Fruit fly (Drosophila melanogaster) whole organism, embryonic: ENCODE data around the gene CkIIalpha-i3.

Experiments used
- ATbp ChIP-seq: fragments of 200-800 bp; sonication (Bioruptor generic); optimal IDR thresholded peaks from 2 replicates; lab custom pipeline; 2017; ENCODE audit warnings: missing biosample characterization, mild to moderate bottlenecking, missing genetic modification characterization, missing genetic modification reagents
- Atf3 ChIP-seq: fragments of 200-800 bp; sonication (Bioruptor generic); optimal IDR thresholded peaks from 3 replicates; lab custom pipeline; 2016; ENCODE audit warnings: missing biosample characterization, missing genetic modification characterization
- B-H2 ChIP-seq: fragments of 200-800 bp; sonication (Bioruptor generic); optimal IDR thresholded peaks from 2 replicates; lab custom pipeline; 2018; ENCODE audit warnings: missing biosample characterization, mild to moderate bottlenecking, missing genetic modification characterization
- CG11093 ChIP-seq: fragments of 200-800 bp; sonication (Bioruptor generic); IDR thresholded peaks from 3 replicates; pipeline ENCODE4 v1.3.6; 2022; ENCODE audit warnings: missing biosample characterization, missing genetic modification characterization
- CG11247 ChIP-seq: fragments of 200-800 bp; sonication (Bioruptor generic); IDR thresholded peaks from 2 replicates; pipeline ENCODE4 v1.3.6; 2022; ENCODE audit warnings: missing biosample characterization, missing genetic modification characterization
- CG12219 ChIP-seq: fragments of 200-800 bp; sonication (Bioruptor generic); optimal IDR thresholded peaks from 3 replicates; lab custom pipeline; 2018; ENCODE audit warnings: missing biosample characterization, mild to moderate bottlenecking, missing genetic modification characterization
- CG12299 ChIP-seq: fragments of 200-800 bp; sonication (Bioruptor generic); optimal IDR thresholded peaks from 2 replicates; lab custom pipeline; 2018; ENCODE audit warnings: missing biosample characterization, mild to moderate bottlenecking, missing genetic modification characterization
- CG12391 ChIP-seq: fragments of 200-800 bp; sonication (Bioruptor generic); optimal IDR thresholded peaks from 3 replicates; lab custom pipeline; 2018; ENCODE audit warnings: missing biosample characterization, mild to moderate bottlenecking, missing genetic modification characterization, moderate library complexity
- CG13287 ChIP-seq: fragments of 200-800 bp; sonication (Bioruptor generic); IDR thresholded peaks from 2 replicates; pipeline ENCODE4 v1.3.6; 2022; ENCODE audit warnings: missing biosample characterization, missing genetic modification characterization; ENCODE audit not compliant: partially characterized antibody
- CG16815 ChIP-seq: fragments of 200-800 bp; sonication (Bioruptor generic); optimal IDR thresholded peaks from 3 replicates; lab custom pipeline; 2017; ENCODE audit warnings: missing biosample characterization, mild to moderate bottlenecking, missing genetic modification characterization
- CG2199 ChIP-seq: fragments of 200-800 bp; sonication (Bioruptor generic); IDR thresholded peaks from 3 replicates; pipeline ENCODE4 v1.3.6; 2022; ENCODE audit warnings: missing biosample characterization, missing genetic modification characterization
- CG34224 ChIP-seq: fragments of 200-800 bp; sonication (Bioruptor generic); IDR thresholded peaks from 3 replicates; pipeline ENCODE4 v1.3.6; 2022; ENCODE audit warnings: missing biosample characterization, missing genetic modification characterization; ENCODE audit not compliant: partially characterized antibody
- CG4404 ChIP-seq: fragments of 200-800 bp; sonication (Bioruptor generic); IDR thresholded peaks from 2 replicates; pipeline ENCODE4 v1.3.6; 2022; ENCODE audit warnings: missing biosample characterization, missing genetic modification characterization
- CG4424 ChIP-seq: fragments of 200-800 bp; sonication (Bioruptor generic); optimal IDR thresholded peaks from 3 replicates; lab custom pipeline; 2016; ENCODE audit warnings: missing biosample characterization, missing genetic modification characterization
- CG6254 ChIP-seq: fragments of 200-800 bp; sonication (Bioruptor generic); optimal IDR thresholded peaks from 3 replicates; lab custom pipeline; 2017; ENCODE audit warnings: mild to moderate bottlenecking, missing biosample characterization, missing genetic modification reagents, missing genetic modification characterization
- CG6683 ChIP-seq: fragments of 200-800 bp; sonication (Bioruptor generic); optimal IDR thresholded peaks from 2 replicates; lab custom pipeline; 2017; ENCODE audit warnings: missing biosample characterization, mild to moderate bottlenecking, missing genetic modification characterization, missing genetic modification reagents
- CG7928 ChIP-seq: fragments of 200-800 bp; sonication (Bioruptor generic); optimal IDR thresholded peaks from 2 replicates; lab custom pipeline; 2017; ENCODE audit warnings: missing biosample characterization, mild to moderate bottlenecking, missing genetic modification characterization
- CkIIα-i1 ChIP-seq: fragments of 200-800 bp; sonication (Bioruptor generic); IDR thresholded peaks from 2 replicates; pipeline ENCODE4 v1.3.6; 2022; ENCODE audit warnings: missing biosample characterization, missing genetic modification characterization
- D19B ChIP-seq: fragments of 200-800 bp; sonication (Bioruptor generic); optimal IDR thresholded peaks from 2 replicates; lab custom pipeline; 2017; ENCODE audit warnings: missing biosample characterization, mild to moderate bottlenecking, missing genetic modification characterization
- Dad ChIP-seq: fragments of 200-800 bp; sonication (Bioruptor generic); optimal IDR thresholded peaks from 3 replicates; lab custom pipeline; 2016; ENCODE audit warnings: missing biosample characterization, missing genetic modification characterization
- Dip2 ChIP-seq: fragments of 200-800 bp; sonication (Bioruptor generic); IDR thresholded peaks from 2 replicates; pipeline ENCODE4 v1.3.6; 2022; ENCODE audit warnings: missing biosample characterization, missing genetic modification characterization
- Dref ChIP-seq: fragments of 200-800 bp; sonication (Bioruptor generic); IDR thresholded peaks from 2 replicates; pipeline ENCODE4 v1.3.6; 2022; ENCODE audit warnings: missing biosample characterization, missing genetic modification characterization
- Nf-YB ChIP-seq: fragments of 200-800 bp; sonication (Bioruptor generic); optimal IDR thresholded peaks from 3 replicates; lab custom pipeline; 2019; ENCODE audit warnings: missing biosample characterization, mild to moderate bottlenecking, missing genetic modification characterization, moderate library complexity
- Sry-β ChIP-seq: fragments of 200-800 bp; sonication (Bioruptor generic); optimal IDR thresholded peaks from 2 replicates; lab custom pipeline; 2018; ENCODE audit warnings: missing biosample characterization, mild to moderate bottlenecking, missing genetic modification characterization, moderate library complexity
- YL-1 ChIP-seq: fragments of 200-800 bp; sonication (Bioruptor generic); optimal IDR thresholded peaks from 3 replicates; lab custom pipeline; 2017; ENCODE audit warnings: missing biosample characterization, mild to moderate bottlenecking, missing genetic modification characterization
- abd-A ChIP-seq: fragments of 200-800 bp; sonication (Bioruptor generic); optimal IDR thresholded peaks from 3 replicates; lab custom pipeline; 2019; ENCODE audit warnings: missing biosample characterization, mild to moderate bottlenecking, missing genetic modification characterization, moderate library complexity
- az2 ChIP-seq: fragments of 200-800 bp; sonication (Bioruptor generic); optimal IDR thresholded peaks from 3 replicates; lab custom pipeline; 2016; ENCODE audit warnings: missing biosample characterization, missing genetic modification characterization
- bbx ChIP-seq: fragments of 200-800 bp; sonication (Bioruptor generic); IDR thresholded peaks from 2 replicates; pipeline ENCODE4 v1.3.6; 2022; ENCODE audit warnings: missing biosample characterization, missing genetic modification characterization; ENCODE audit not compliant: partially characterized antibody
- dpn ChIP-seq, 2 experiments: fragments of 200-800 bp; sonication (Bioruptor generic); optimal IDR thresholded peaks; 3 replicates each; lab custom pipeline; 2016; ENCODE audit warnings: missing biosample characterization in 2 of 2, missing genetic modification characterization in 2 of 2
- fd102C ChIP-seq: fragments of 200-800 bp; sonication (Bioruptor generic); optimal IDR thresholded peaks from 2 replicates; lab custom pipeline; 2018; ENCODE audit warnings: missing biosample characterization, mild to moderate bottlenecking, missing genetic modification characterization, moderate library complexity
- fd64A ChIP-seq: fragments of 200-800 bp; sonication (Bioruptor generic); optimal IDR thresholded peaks from 3 replicates; lab custom pipeline; 2018; ENCODE audit warnings: missing biosample characterization, mild to moderate bottlenecking, missing genetic modification characterization
- ftz-f1 ChIP-seq: fragments of 200-800 bp; sonication (Bioruptor generic); optimal IDR thresholded peaks from 2 replicates; lab custom pipeline; 2016; ENCODE audit warnings: missing biosample characterization, missing genetic modification characterization
- gsb ChIP-seq: fragments of 200-800 bp; sonication (Bioruptor generic); IDR thresholded peaks from 2 replicates; pipeline ENCODE4 v1.3.6; 2022; ENCODE audit warnings: missing biosample characterization, missing genetic modification characterization
- h ChIP-seq: fragments of >200 bp; optimal IDR thresholded peaks from 2 replicates; lab custom pipeline; 2017
- ham ChIP-seq: fragments of 200-800 bp; sonication (Bioruptor generic); IDR thresholded peaks from 2 replicates; pipeline ENCODE4 v1.3.6; 2022; ENCODE audit warnings: missing biosample characterization, missing genetic modification characterization
- ind ChIP-seq: fragments of 200-800 bp; sonication (Bioruptor generic); optimal IDR thresholded peaks from 3 replicates; lab custom pipeline; 2016; ENCODE audit warnings: missing biosample characterization, missing genetic modification characterization
- insv ChIP-seq, 2 experiments: fragments of 200-800 bp; sonication (Bioruptor generic); optimal IDR thresholded peaks; 3 replicates each; lab custom pipeline; 2016 to 2018; ENCODE audit warnings: missing biosample characterization in 2 of 2, missing genetic modification characterization in 2 of 2
- kah ChIP-seq: fragments of 200-800 bp; sonication (Bioruptor generic); optimal IDR thresholded peaks from 2 replicates; lab custom pipeline; 2018; ENCODE audit warnings: missing biosample characterization, mild to moderate bottlenecking, missing genetic modification characterization
- knrl ChIP-seq: fragments of 200-800 bp; sonication (Bioruptor generic); IDR thresholded peaks from 3 replicates; pipeline ENCODE4 v1.3.6; 2022; ENCODE audit warnings: missing biosample characterization, missing genetic modification characterization; ENCODE audit not compliant: partially characterized antibody
- lab ChIP-seq: fragments of 200-800 bp; sonication (Bioruptor generic); optimal IDR thresholded peaks from 3 replicates; lab custom pipeline; 2017; ENCODE audit warnings: missing biosample characterization, missing genetic modification characterization, mild to moderate bottlenecking, moderate library complexity, missing genetic modification reagents
- pan ChIP-seq, 4 experiments: fragments of >200 bp in 3 of 4; fragments of 200-800 bp in 1 of 4; sonication (Bioruptor generic) in 1 of 4; optimal IDR thresholded peaks in 3 of 4; IDR thresholded peaks in 1 of 4; 2 replicates each; pipeline versions ENCODE4 v1.3.6 to Lab custom; 2017 to 2022; ENCODE audit warnings: missing biosample characterization in 2 of 4, missing genetic modification characterization in 2 of 4, mixed read lengths in 1 of 4
- pb ChIP-seq: fragments of 200-800 bp; sonication (Bioruptor generic); optimal IDR thresholded peaks from 3 replicates; lab custom pipeline; 2016; ENCODE audit warnings: missing biosample characterization, missing genetic modification characterization
- pzg ChIP-seq: fragments of 200-800 bp; sonication (Bioruptor generic); optimal IDR thresholded peaks from 3 replicates; lab custom pipeline; 2018; ENCODE audit warnings: missing biosample characterization, mild to moderate bottlenecking, missing genetic modification characterization, moderate library complexity
- ranshi ChIP-seq: fragments of 200-800 bp; sonication (Bioruptor generic); IDR thresholded peaks from 2 replicates; pipeline ENCODE4 v1.3.6; 2022; ENCODE audit warnings: missing biosample characterization, missing genetic modification characterization
- ro ChIP-seq: fragments of 200-800 bp; sonication (Bioruptor generic); IDR thresholded peaks from 2 replicates; pipeline ENCODE4 v1.3.6; 2022; ENCODE audit warnings: missing biosample characterization, missing genetic modification characterization
- stwl ChIP-seq: fragments of 200-800 bp; sonication (Bioruptor generic); optimal IDR thresholded peaks from 3 replicates; lab custom pipeline; 2018; ENCODE audit warnings: missing biosample characterization, mild to moderate bottlenecking, missing genetic modification characterization, moderate library complexity
- tio ChIP-seq: fragments of 200-800 bp; sonication (Bioruptor generic); optimal IDR thresholded peaks from 2 replicates; lab custom pipeline; 2017; ENCODE audit warnings: missing biosample characterization, missing genetic modification characterization, inconsistent platforms
- unc-4 ChIP-seq: fragments of 200-800 bp; sonication (Bioruptor generic); IDR thresholded peaks from 2 replicates; pipeline ENCODE4 v1.3.6; 2022; ENCODE audit warnings: missing biosample characterization, missing genetic modification characterization; ENCODE audit not compliant: partially characterized antibody
- zen ChIP-seq: fragments of 200-800 bp; sonication (Bioruptor generic); optimal IDR thresholded peaks from 3 replicates; lab custom pipeline; 2018; ENCODE audit warnings: missing biosample characterization, mild to moderate bottlenecking, missing genetic modification characterization, moderate library complexity
- zfh1 ChIP-seq: fragments of 200-800 bp; sonication (Bioruptor generic); IDR thresholded peaks from 3 replicates; pipeline ENCODE4 v1.3.6; 2022; ENCODE audit warnings: missing biosample characterization, missing genetic modification characterization

CkIIalpha-i3 gene

DNA sequence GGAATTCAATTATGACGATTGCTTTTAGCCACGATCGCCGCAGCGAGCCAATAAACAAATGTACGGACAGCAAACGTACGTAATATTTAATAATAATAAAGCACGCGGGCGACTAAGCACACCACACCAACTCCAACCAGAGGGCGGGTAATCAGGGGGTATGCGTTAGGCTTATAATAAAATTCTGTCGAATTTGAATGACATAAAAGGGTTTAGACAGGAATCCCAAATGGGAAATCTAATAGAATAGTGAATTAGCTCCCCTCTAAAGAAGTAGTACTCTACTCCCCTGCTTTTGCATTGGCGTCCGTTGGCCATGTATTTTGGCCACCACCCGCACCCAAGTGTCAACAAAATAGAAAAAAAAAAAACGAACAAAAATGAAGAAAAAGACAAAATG, 12.0 kb upstream of the CkIIalpha-i3 start (continued):
- TF ChIP-seq CG2199 (GFP tag; lab: Robert Waterston, UW) (0 out of 3 replicates have a peak, but pooled peaks have one; percentile 34), ATbp (no peak), CG4404 (GFP tag; lab: Robert Waterston, UW) (no peak), ranshi (GFP tag; lab: Robert Waterston, UW) (0 out of 2 replicates have a peak, but pooled peaks have one; percentile 27), ftz-f1 (GFP tag; lab: Kevin White, UChicago) (no peak), CG13287 (no peak), ro (no peak), CG11247 (GFP tag; lab: Robert Waterston, UW) (0 out of 2 replicates have a peak, but pooled peaks have one; percentile 9), CG16815 (GFP tag; lab: Kevin White, UChicago) (no peak), pb (GFP tag; lab: Kevin White, UChicago) (no peak), stwl (no peak), Dip2 (no peak), CG12299 (no peak), pan (optimal IDR thresholded peaks at IDR 0.05; lab: Kevin White, UChicago) (no peak), pan (GFP tag; optimal IDR thresholded peaks at IDR 0.05 in 1 of 2, IDR thresholded peaks at IDR 0.05 in 1 of 2) (peak in 1 of 2 experiments; percentile 68), h (lab: Kevin White, UChicago) (no peak), zen (no peak), insv (GFP tag; optimal IDR thresholded peaks at IDR 0.05; lab: Kevin White, UChicago) (no peak), CG12391 (tag; lab: Kevin White, UChicago) (no peak), CG11093 (peak; percentile 53; the same call in 1 of the 3 replicates), lab (GFP tag; lab: Kevin White, UChicago) (no peak), ham (GFP tag; lab: Robert Waterston, UW) (no peak), dpn (GFP tag; optimal IDR thresholded peaks at IDR 0.05; lab: Kevin White, UChicago) (no peak), az2 (GFP tag; lab: Kevin White, UChicago) (no peak), gsb (no peak), D19B (GFP tag; lab: Kevin White, UChicago) (no peak), YL-1 (GFP tag; lab: Kevin White, UChicago) (no peak), CG6683 (no peak), CG7928 (GFP tag; lab: Kevin White, UChicago) (no peak), CkIIα-i1 (GFP tag; lab: Robert Waterston, UW) (no peak), Dad (GFP tag; lab: Kevin White, UChicago) (no peak), unc-4 (no peak), abd-A (no peak), kah (GFP tag; lab: Kevin White, UChicago) (no peak), ind (GFP tag; lab: Kevin White, UChicago) (peak; percentile 14), Sry-β (GFP tag; lab: Kevin White, UChicago) (no peak), fd102C (GFP tag; lab: Kevin White, UChicago) (no peak), Dref (no peak), CG6254 (GFP tag; lab: Kevin White, UChicago) (no peak), CG12219 (no peak), CG34224 (GFP tag; lab: Robert Waterston, UW) (no peak), fd64A (no peak), CG4424 (no peak), B-H2 (GFP tag; lab: Kevin White, UChicago) (no peak), pzg (GFP tag; lab: Kevin White, UChicago) (no peak), bbx (GFP tag; lab: Robert Waterston, UW) (no peak), Atf3 (GFP tag; lab: Kevin White, UChicago) (no peak), zfh1 (GFP tag; lab: Robert Waterston, UW) (peak; percentile 54; the same call in 1 of the 3 replicates), knrl (GFP tag; lab: Robert Waterston, UW) (no peak), Nf-YB (GFP tag; lab: Kevin White, UChicago) (no peak), tio (GFP tag; lab: Kevin White, UChicago) (no peak)
